Fruit fly (Drosophila melanogaster): ENCODE data around the gene CG45101.

Gene CG45101

dm6 chr3L:11093046-11093520 lies 28.3 kb downstream of the CG45101 start, which contains the start of gene JIL-1 (continued):
- TF ChIP-seq chif (GFP tag; optimal IDR thresholded peaks at IDR 0.05) (peak; percentile 2 to 20), CG4282 (GFP tag; optimal IDR thresholded peaks at IDR 0.05) (peak; percentile 34), YL-1 (GFP tag; optimal IDR thresholded peaks at IDR 0.05) (no peak), CG14710 (tag; optimal IDR thresholded peaks at IDR 0.05) (peak; percentile 58), tll (GFP tag; optimal IDR thresholded peaks at IDR 0.05) (no peak), CG13775 (GFP tag; optimal IDR thresholded peaks at IDR 0.05) (peak; percentile 37), Vsx1 (GFP tag; optimal IDR thresholded peaks at IDR 0.05) (peak; percentile 19), unc-4 (GFP tag; IDR thresholded peaks at IDR 0.05; ENCODE audit: partially characterized antibody) (peak; percentile 87), CG32767 (GFP tag; IDR thresholded peaks at IDR 0.05) (0 out of 2 replicates have a peak, but pooled peaks have one; percentile 29), CG1647 (GFP tag; optimal IDR thresholded peaks at IDR 0.05) (no peak), CG1529 (GFP tag; optimal IDR thresholded peaks at IDR 0.05) (peak; percentile 11), Abd-B (GFP tag; optimal IDR thresholded peaks at IDR 0.05) (peak; percentile 26), slbo (GFP tag; IDR thresholded peaks at IDR 0.05) (peak; percentile 93), lov (optimal IDR thresholded peaks at IDR 0.05) (no peak), lov (GFP tag; IDR thresholded peaks at IDR 0.05) (peak; percentile 61; the same call in 1 of the 3 replicates), scrt (GFP tag; optimal IDR thresholded peaks at IDR 0.05) (no peak), CG10209 (GFP tag; optimal IDR thresholded peaks at IDR 0.05) (peak; percentile 59), ac (GFP tag; optimal IDR thresholded peaks at IDR 0.05) (no peak), sisA (GFP tag; IDR thresholded peaks at IDR 0.05) (peak; percentile 79), CG15514 (GFP tag; optimal IDR thresholded peaks at IDR 0.05) (peak; percentile 53), CoRest (tag; optimal IDR thresholded peaks at IDR 0.05) (peak; percentile 60), peb (GFP tag; IDR thresholded peaks at IDR 0.05) (peak; percentile 33), Aef1 (GFP tag; IDR thresholded peaks at IDR 0.05) (peak; percentile 47), lola (GFP tag; optimal IDR thresholded peaks at IDR 0.05) (peak in 1 of 3 experiments; percentile 30), Hey (tag; optimal IDR thresholded peaks at IDR 0.05) (no peak), NC2α (GFP tag; optimal IDR thresholded peaks at IDR 0.05) (no peak), H2.0 (GFP tag; IDR thresholded peaks at IDR 0.05) (peak; percentile 67), CG10654 (GFP tag; optimal IDR thresholded peaks at IDR 0.05) (peak; percentile 28), lbe (GFP tag; optimal IDR thresholded peaks at IDR 0.05) (peak; percentile 51), Sry-β (GFP tag; optimal IDR thresholded peaks at IDR 0.05) (peak; percentile 4), z (GFP tag; IDR thresholded peaks at IDR 0.05) (0 out of 3 replicates have a peak, but pooled peaks have one; percentile 28), Dbx (GFP tag; IDR thresholded peaks at IDR 0.05) (peak; percentile 93), CHES-1-like (GFP tag; optimal IDR thresholded peaks at IDR 0.05) (no peak), wdn (GFP tag; IDR thresholded peaks at IDR 0.05) (peak; percentile 65), amos (GFP tag; IDR thresholded peaks at IDR 0.05; ENCODE audit: partially characterized antibody) (peak; percentile 92), CG2889 (GFP tag; IDR thresholded peaks at IDR 0.05) (peak; percentile 63), ato (GFP tag; IDR thresholded peaks at IDR 0.05; ENCODE audit: partially characterized antibody) (peak; percentile 73), nerfin-1 (tag; optimal IDR thresholded peaks at IDR 0.05) (peak; percentile 30), fru (optimal IDR thresholded peaks at IDR 0.05) (no peak), CG9609 (GFP tag; optimal IDR thresholded peaks at IDR 0.05) (peak; percentile 3), CG18476 (GFP tag; optimal IDR thresholded peaks at IDR 0.05) (peak; percentile 60), gem (tag; optimal IDR thresholded peaks at IDR 0.05) (peak; percentile 59), CG4854 (GFP tag; optimal IDR thresholded peaks at IDR 0.05) (peak; percentile 48), ind (GFP tag; optimal IDR thresholded peaks at IDR 0.05) (peak; percentile 64), onecut (GFP tag; IDR thresholded peaks at IDR 0.05) (peak; percentile 56), CG14014 (GFP tag; IDR thresholded peaks at IDR 0.05) (peak; percentile 62), Tbp (GFP tag; optimal IDR thresholded peaks at IDR 0.05) (no peak), Optix (GFP tag; IDR thresholded peaks at IDR 0.05) (no peak), CG8281 (tag; optimal IDR thresholded peaks at IDR 0.05) (no peak), Sin3A (optimal IDR thresholded peaks at IDR 0.05) (peak; percentile 47), CG11398 (GFP tag; optimal IDR thresholded peaks at IDR 0.05) (no peak)

Measured in whole organism, embryonic.